Fruit fly (Drosophila melanogaster): ENCODE results near the gene CG32547.

DNA sequence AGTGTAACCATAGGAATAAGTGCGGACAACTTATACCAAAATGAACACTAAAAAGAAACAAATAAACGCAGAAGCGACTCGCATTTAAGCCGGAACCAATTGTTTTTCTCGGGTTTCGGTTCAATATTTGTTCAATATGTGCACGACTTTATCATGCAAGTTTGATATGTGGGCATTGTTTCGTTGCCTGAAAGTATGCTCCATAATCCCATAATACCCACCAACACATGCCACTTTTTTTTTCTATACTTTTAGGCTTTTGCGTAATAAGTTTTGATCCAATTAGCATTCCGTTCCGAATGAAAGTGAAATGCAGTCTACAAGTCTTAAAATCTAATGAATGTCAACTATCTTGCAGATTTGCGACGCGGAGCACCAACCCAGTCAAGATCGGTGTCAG lies 41.1 kb upstream of the CG32547 start:
- TF ChIP-seq acj6 (GFP tag; optimal IDR thresholded peaks at IDR 0.05) (no peak), lz (GFP tag; optimal IDR thresholded peaks at IDR 0.05) (no peak), Sox102F (GFP tag; optimal IDR thresholded peaks at IDR 0.05) (no peak), Sox14 (GFP tag; optimal IDR thresholded peaks at IDR 0.05) (no peak), OdsH (GFP tag; optimal IDR thresholded peaks at IDR 0.05) (no peak)

All from whole organism, prepupa.